Worm (Caenorhabditis elegans) whole organism, late embryonic: ENCODE results near the gene flp-18.
A peak's percentile ranks its signal among the peaks of the same experiment; 100 is the strongest.

Experiments used
- C08G9.2 ChIP-seq: sonication (generic microtip); optimal IDR thresholded peaks from 2 replicates; lab custom pipeline; 2016; ENCODE audit warnings: mild to moderate bottlenecking, missing genetic modification characterization, moderate library complexity, missing compliant biosample characterization
- F13H6.1 ChIP-seq: sonication (generic microtip); optimal IDR thresholded peaks from 2 replicates; lab custom pipeline; 2016; ENCODE audit warnings: missing genetic modification characterization, missing compliant biosample characterization
- K09A11.1 ChIP-seq: sonication (generic microtip); optimal IDR thresholded peaks from 2 replicates; lab custom pipeline; 2017; ENCODE audit warnings: antibody characterized with exemption, mild to moderate bottlenecking, missing genetic modification characterization, missing compliant biosample characterization; ENCODE audit not compliant: insufficient read depth
- T23F11.4 ChIP-seq: fragments of 200-800 bp; sonication (Bioruptor generic); optimal IDR thresholded peaks from 2 replicates; lab custom pipeline; 2018; ENCODE audit warnings: mild to moderate bottlenecking, missing genetic modification characterization, missing compliant biosample characterization
- Y22D7AL.16 ChIP-seq: sonication (generic microtip); optimal IDR thresholded peaks from 2 replicates; lab custom pipeline; 2016; ENCODE audit warnings: missing genetic modification characterization, missing compliant biosample characterization
- ahr-1 ChIP-seq: sonication (generic microtip); optimal IDR thresholded peaks from 2 replicates; lab custom pipeline; 2016; ENCODE audit warnings: missing genetic modification characterization, missing compliant biosample characterization
- ama-1 ChIP-seq: fragments of 150-350 bp; optimal IDR thresholded peaks from 2 replicates; lab custom pipeline; 2014
- ceh-14 ChIP-seq: sonication (generic microtip); optimal IDR thresholded peaks from 2 replicates; lab custom pipeline; 2016; ENCODE audit warnings: missing genotype, missing genetic modification characterization, missing compliant biosample characterization
- ceh-18 ChIP-seq: sonication (generic microtip); optimal IDR thresholded peaks from 2 replicates; lab custom pipeline; 2016; ENCODE audit warnings: missing genetic modification characterization, missing compliant biosample characterization
- ceh-19 ChIP-seq: fragments of 200-800 bp; sonication (Bioruptor generic); optimal IDR thresholded peaks from 2 replicates; lab custom pipeline; 2018; ENCODE audit warnings: mild to moderate bottlenecking, missing genetic modification characterization, missing compliant biosample characterization
- ceh-22 ChIP-seq: sonication (generic microtip); optimal IDR thresholded peaks from 2 replicates; lab custom pipeline; 2017; ENCODE audit warnings: missing biosample characterization, missing genetic modification characterization
- ceh-24 ChIP-seq: sonication (generic microtip); optimal IDR thresholded peaks from 2 replicates; lab custom pipeline; 2016; ENCODE audit warnings: mild to moderate bottlenecking, missing genetic modification characterization, missing compliant biosample characterization
- ceh-34 ChIP-seq: sonication (generic microtip); optimal IDR thresholded peaks from 2 replicates; lab custom pipeline; 2016; ENCODE audit warnings: mild to moderate bottlenecking, missing genetic modification characterization, missing compliant biosample characterization
- ceh-45 ChIP-seq: fragments of 200-800 bp; sonication (Bioruptor generic); IDR thresholded peaks from 2 replicates; pipeline ENCODE4 v1.3.6; 2022; ENCODE audit warnings: missing genetic modification reagents, missing genetic modification characterization, missing compliant biosample characterization
- ceh-48 ChIP-seq: sonication (generic microtip); optimal IDR thresholded peaks from 2 replicates; lab custom pipeline; 2016; ENCODE audit warnings: missing genetic modification characterization, inconsistent platforms, missing compliant biosample characterization
- ceh-6 ChIP-seq: fragments of 200-800 bp; sonication (Bioruptor generic); optimal IDR thresholded peaks from 2 replicates; lab custom pipeline; 2018; ENCODE audit warnings: mild to moderate bottlenecking, missing genetic modification characterization, missing compliant biosample characterization
- ceh-9 ChIP-seq: sonication (generic microtip); optimal IDR thresholded peaks from 2 replicates; lab custom pipeline; 2016; ENCODE audit warnings: mild to moderate bottlenecking, missing genetic modification characterization, inconsistent platforms, missing compliant biosample characterization
- dmd-4 ChIP-seq: sonication (generic microtip); optimal IDR thresholded peaks from 2 replicates; lab custom pipeline; 2016; ENCODE audit warnings: borderline replicate concordance, missing genetic modification characterization, missing compliant biosample characterization
- dve-1 ChIP-seq: sonication (generic microtip); optimal IDR thresholded peaks from 2 replicates; lab custom pipeline; 2017; ENCODE audit warnings: antibody characterized with exemption, mild to moderate bottlenecking, missing genetic modification characterization, missing compliant biosample characterization
- elt-2 ChIP-seq: sonication (generic microtip); optimal IDR thresholded peaks from 2 replicates; lab custom pipeline; 2016; ENCODE audit warnings: missing genetic modification reagents, missing genetic modification characterization, missing compliant biosample characterization
- elt-4 ChIP-seq: sonication (generic microtip); optimal IDR thresholded peaks from 2 replicates; lab custom pipeline; 2016; ENCODE audit warnings: missing genetic modification characterization, missing compliant biosample characterization
- ets-4 ChIP-seq: sonication (generic microtip); optimal IDR thresholded peaks from 2 replicates; lab custom pipeline; 2016; ENCODE audit warnings: missing genetic modification characterization, missing compliant biosample characterization
- eyg-1 ChIP-seq: sonication (generic microtip); optimal IDR thresholded peaks from 2 replicates; lab custom pipeline; 2016; ENCODE audit warnings: missing genotype, missing genetic modification characterization, missing compliant biosample characterization
- fax-1 ChIP-seq: sonication (generic microtip); optimal IDR thresholded peaks from 2 replicates; lab custom pipeline; 2016; ENCODE audit warnings: missing genotype, missing genetic modification characterization, missing compliant biosample characterization
- gmeb-2 ChIP-seq: sonication (generic microtip); optimal IDR thresholded peaks from 2 replicates; lab custom pipeline; 2016; ENCODE audit warnings: missing genetic modification characterization, inconsistent platforms, missing compliant biosample characterization
- hlh-13 ChIP-seq: fragments of 200-800 bp; sonication (Bioruptor generic); optimal IDR thresholded peaks from 2 replicates; lab custom pipeline; 2018; ENCODE audit warnings: mild to moderate bottlenecking, missing genetic modification characterization, missing compliant biosample characterization
- hlh-30 ChIP-seq: sonication (generic microtip); optimal IDR thresholded peaks from 2 replicates; lab custom pipeline; 2017; ENCODE audit warnings: antibody characterized with exemption, missing genetic modification characterization, missing compliant biosample characterization; ENCODE audit not compliant: insufficient read depth
- hlh-6 ChIP-seq: sonication (generic microtip); optimal IDR thresholded peaks from 2 replicates; lab custom pipeline; 2016; ENCODE audit warnings: missing genotype, missing genetic modification characterization, missing compliant biosample characterization
- lim-6 ChIP-seq: sonication (generic microtip); optimal IDR thresholded peaks from 2 replicates; lab custom pipeline; 2016; ENCODE audit warnings: missing genetic modification characterization, missing compliant biosample characterization
- lin-11 ChIP-seq: fragments of 200-800 bp; sonication (Bioruptor generic); optimal IDR thresholded peaks from 2 replicates; lab custom pipeline; 2018; ENCODE audit warnings: mild to moderate bottlenecking, missing genetic modification characterization, missing compliant biosample characterization
- mec-3 ChIP-seq: sonication (generic microtip); optimal IDR thresholded peaks from 2 replicates; lab custom pipeline; 2016; ENCODE audit warnings: borderline replicate concordance, missing genetic modification characterization, missing compliant biosample characterization
- nfya-1 ChIP-seq: sonication (generic microtip); optimal IDR thresholded peaks from 2 replicates; lab custom pipeline; 2017; ENCODE audit warnings: missing genetic modification characterization, mild to moderate bottlenecking, missing compliant biosample characterization, antibody characterized with exemption, moderate library complexity
- nhr-11 ChIP-seq: fragments of 150-350 bp; optimal IDR thresholded peaks from 2 replicates; lab custom pipeline; 2014; ENCODE audit warnings: missing biosample characterization, missing genetic modification characterization
- npax-4 ChIP-seq: sonication (generic microtip); optimal IDR thresholded peaks from 2 replicates; lab custom pipeline; 2016; ENCODE audit warnings: missing genetic modification characterization, missing compliant biosample characterization
- odd-2 ChIP-seq: sonication (generic microtip); optimal IDR thresholded peaks from 2 replicates; lab custom pipeline; 2017; ENCODE audit warnings: antibody characterized with exemption, mild to moderate bottlenecking, missing genetic modification characterization, missing compliant biosample characterization
- pat-9 ChIP-seq: fragments of 200-800 bp; sonication (Bioruptor generic); optimal IDR thresholded peaks from 2 replicates; lab custom pipeline; 2018; ENCODE audit warnings: mild to moderate bottlenecking, missing genetic modification characterization, moderate library complexity, missing compliant biosample characterization
- pax-1 ChIP-seq: fragments of 150-350 bp; optimal IDR thresholded peaks from 2 replicates; lab custom pipeline; 2014; ENCODE audit warnings: missing biosample characterization, missing genetic modification characterization
- pha-2 ChIP-seq: sonication (generic microtip); optimal IDR thresholded peaks from 2 replicates; lab custom pipeline; 2017; ENCODE audit warnings: mild to moderate bottlenecking, missing genetic modification characterization, missing compliant biosample characterization
- pha-4 ChIP-seq: fragments of 150-350 bp; optimal IDR thresholded peaks from 2 replicates; lab custom pipeline; 2018; ENCODE audit warnings: missing biosample characterization, missing genetic modification reagents, missing genetic modification characterization
- pros-1 ChIP-seq: fragments of 150-350 bp; optimal IDR thresholded peaks from 2 replicates; lab custom pipeline; 2014; ENCODE audit warnings: missing biosample characterization, missing genetic modification reagents, missing genetic modification characterization
- sdc-2 ChIP-seq: sonication (generic microtip); optimal IDR thresholded peaks from 2 replicates; lab custom pipeline; 2016; ENCODE audit warnings: missing genotype, missing genetic modification characterization, missing compliant biosample characterization
- sox-2 ChIP-seq: fragments of 200-800 bp; sonication (Bioruptor generic); IDR thresholded peaks from 2 replicates; pipeline ENCODE4 v1.3.6; 2022; ENCODE audit warnings: missing genetic modification reagents, missing genetic modification characterization, missing compliant biosample characterization
- sox-4 ChIP-seq: sonication (generic microtip); optimal IDR thresholded peaks from 2 replicates; lab custom pipeline; 2017; ENCODE audit warnings: mild to moderate bottlenecking, missing genetic modification characterization, inconsistent platforms, missing compliant biosample characterization
- tbx-2 ChIP-seq: sonication (generic microtip); optimal IDR thresholded peaks from 2 replicates; lab custom pipeline; 2016; ENCODE audit warnings: missing genetic modification characterization, missing compliant biosample characterization
- tbx-7 ChIP-seq: sonication (generic microtip); optimal IDR thresholded peaks from 2 replicates; lab custom pipeline; 2016; ENCODE audit warnings: missing genotype, missing genetic modification characterization, missing compliant biosample characterization
- ttx-3 ChIP-seq: sonication (generic microtip); optimal IDR thresholded peaks from 2 replicates; lab custom pipeline; 2016; ENCODE audit warnings: missing genetic modification reagents, missing genetic modification characterization, missing compliant biosample characterization
- unc-42 ChIP-seq: sonication (generic microtip); optimal IDR thresholded peaks from 2 replicates; lab custom pipeline; 2016; ENCODE audit warnings: missing genotype, missing genetic modification characterization, missing compliant biosample characterization
- zip-5 ChIP-seq: sonication (generic microtip); optimal IDR thresholded peaks from 2 replicates; lab custom pipeline; 2016; ENCODE audit warnings: missing genetic modification characterization, missing compliant biosample characterization
- ztf-16 ChIP-seq: sonication (generic microtip); optimal IDR thresholded peaks from 2 replicates; lab custom pipeline; 2017; ENCODE audit warnings: missing genetic modification characterization, missing compliant biosample characterization

flp-18 gene

DNA sequence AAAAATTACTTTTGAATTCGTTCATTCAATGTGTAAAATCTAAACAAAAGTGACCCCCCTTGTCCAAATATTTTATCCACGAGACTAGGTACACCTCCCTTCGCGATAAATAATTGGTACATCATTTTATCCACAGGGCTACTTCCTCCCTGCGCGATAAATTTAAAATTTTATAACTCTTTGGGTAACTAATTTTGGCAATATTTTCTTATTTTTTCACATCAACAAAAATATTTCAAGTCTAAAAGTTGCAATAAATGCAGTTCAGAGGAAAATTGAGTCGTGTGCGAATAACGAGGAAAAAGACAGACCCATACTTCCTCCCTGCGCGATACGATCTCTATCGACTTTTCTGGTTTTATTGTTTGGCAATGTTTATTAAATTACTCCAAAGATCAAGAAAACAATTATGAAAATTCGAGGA is 21.4 kb downstream of the flp-18 start (continued):
- peak; percentile 97 for TF ChIP-seq dve-1 (tag; lab: Kevin White, UChicago)
- TF ChIP-seq ahr-1 (tag; lab: Kevin White, UChicago) = peak; percentile 27
- no peak for TF ChIP-seq lim-6 (tag; lab: Kevin White, UChicago)
- peak; percentile 33 for TF ChIP-seq hlh-13 (GFP tag; lab: Kevin White, UChicago)
- TF ChIP-seq gmeb-2 = peak; percentile 51
- no peak for TF ChIP-seq mec-3 (tag; lab: Kevin White, UChicago)
- TF ChIP-seq lin-11 (tag; lab: Kevin White, UChicago) = peak; percentile 28
- no peak for TF ChIP-seq sox-4 (tag; lab: Kevin White, UChicago)
- TF ChIP-seq nfya-1 (tag; lab: Kevin White, UChicago) = peak; percentile 97
- no peak for TF ChIP-seq ceh-22 (tag; lab: Kevin White, UChicago)
- peak; percentile 20 for TF ChIP-seq eyg-1
- TF ChIP-seq pha-4 (tag; lab: Kevin White, UChicago) = no peak
- TF ChIP-seq C08G9.2 (tag; lab: Kevin White, UChicago) = peak; percentile 63
- TF ChIP-seq hlh-6 = peak; percentile 8
- TF ChIP-seq ceh-45 (GFP tag; lab: Robert Waterston, UW) = peak; percentile 77
- peak; percentile 89 for TF ChIP-seq K09A11.1 (tag; lab: Kevin White, UChicago)
- TF ChIP-seq unc-42 (tag; lab: Kevin White, UChicago) = peak; percentile 95
- TF ChIP-seq F13H6.1 (tag; lab: Kevin White, UChicago) = peak; percentile 56
- no peak for TF ChIP-seq tbx-7 (tag; lab: Kevin White, UChicago)
- peak; percentile 5 for TF ChIP-seq npax-4
- peak; percentile 95 for TF ChIP-seq tbx-2 (tag; lab: Kevin White, UChicago)
- TF ChIP-seq pat-9 = peak; percentile 55
- TF ChIP-seq nhr-11 (tag; lab: Kevin White, UChicago) = peak; percentile 94
- TF ChIP-seq hlh-30 (tag; lab: Kevin White, UChicago) = peak; percentile 58
- TF ChIP-seq ceh-34 (tag; lab: Kevin White, UChicago) = peak; percentile 88
- no peak for TF ChIP-seq Y22D7AL.16 (tag; lab: Kevin White, UChicago)
- peak; percentile 99 for TF ChIP-seq sdc-2 (tag; lab: Kevin White, UChicago)
- TF ChIP-seq odd-2 (tag; lab: Kevin White, UChicago) = peak; percentile 6
- peak; percentile 82 for TF ChIP-seq ztf-16 (tag; lab: Kevin White, UChicago)
- TF ChIP-seq ceh-24 = no peak
- no peak for TF ChIP-seq ama-1 (lab: Kevin White, UChicago)
- peak; percentile 10 for TF ChIP-seq ceh-6 (GFP tag; lab: Kevin White, UChicago)
- TF ChIP-seq fax-1 (tag; lab: Kevin White, UChicago) = no peak
- TF ChIP-seq zip-5 (tag; lab: Kevin White, UChicago) = peak; percentile 59
- no peak for TF ChIP-seq ceh-9
- TF ChIP-seq pha-2 (tag; lab: Kevin White, UChicago) = peak; percentile 48
- peak; percentile 51 for TF ChIP-seq ceh-48 (tag; lab: Kevin White, UChicago)
- no peak for TF ChIP-seq T23F11.4 (GFP tag; lab: Kevin White, UChicago)
- TF ChIP-seq elt-2 (tag; lab: Kevin White, UChicago) = peak; percentile 75
- TF ChIP-seq ets-4 (tag; lab: Kevin White, UChicago) = peak; percentile 72
- peak; percentile 90 for TF ChIP-seq pax-1
- peak; percentile 97 for TF ChIP-seq ceh-18 (tag; lab: Kevin White, UChicago)
- TF ChIP-seq sox-2 = peak; percentile 73
- TF ChIP-seq ttx-3 (tag; lab: Kevin White, UChicago) = peak; percentile 57
- no peak for TF ChIP-seq ceh-19 (GFP tag; lab: Kevin White, UChicago)
- TF ChIP-seq dmd-4 = no peak
- no peak for TF ChIP-seq elt-4 (tag; lab: Kevin White, UChicago)
- TF ChIP-seq pros-1 = peak; percentile 89
- TF ChIP-seq ceh-14 (tag; lab: Kevin White, UChicago) = peak; percentile 88
